Fruit fly (Drosophila melanogaster): ENCODE measurements around the gene Lim3.

- TF ChIP-seq CG7101 (tag; optimal IDR thresholded peaks at IDR 0.05) (no peak), CG5204 (GFP tag; optimal IDR thresholded peaks at IDR 0.05) (no peak), cnc (optimal IDR thresholded peaks at IDR 0.05) (no peak)
Observed at dm6 chr2L:19068393-19068792, 39.8 kb downstream of the Lim3 start.
